Worm (Caenorhabditis elegans) whole organism, early embryonic: Measurements from ENCODE around the gene nas-6.

Source experiments
- ama-1 ChIP-seq: fragments of 150-350 bp; optimal IDR thresholded peaks from 2 replicates; lab custom pipeline; 2014
- flt-1 ChIP-seq: fragments of 200-800 bp; sonication (Bioruptor generic); IDR thresholded peaks from 2 replicates; pipeline ENCODE4 v1.3.6; 2022; ENCODE audit warnings: missing genetic modification characterization, missing compliant biosample characterization
- hmbx-1 ChIP-seq: sonication (generic microtip); optimal IDR thresholded peaks from 2 replicates; lab custom pipeline; 2016; ENCODE audit warnings: mild to moderate bottlenecking, missing genetic modification characterization, missing compliant biosample characterization
- tbx-37 ChIP-seq: fragments of 200-800 bp; sonication (Bioruptor generic); conservative IDR thresholded peaks from 2 replicates; pipeline ENCODE4 v1.3.6; 2022; ENCODE audit warnings: missing genetic modification reagents, missing genetic modification characterization, missing compliant biosample characterization

DNA sequence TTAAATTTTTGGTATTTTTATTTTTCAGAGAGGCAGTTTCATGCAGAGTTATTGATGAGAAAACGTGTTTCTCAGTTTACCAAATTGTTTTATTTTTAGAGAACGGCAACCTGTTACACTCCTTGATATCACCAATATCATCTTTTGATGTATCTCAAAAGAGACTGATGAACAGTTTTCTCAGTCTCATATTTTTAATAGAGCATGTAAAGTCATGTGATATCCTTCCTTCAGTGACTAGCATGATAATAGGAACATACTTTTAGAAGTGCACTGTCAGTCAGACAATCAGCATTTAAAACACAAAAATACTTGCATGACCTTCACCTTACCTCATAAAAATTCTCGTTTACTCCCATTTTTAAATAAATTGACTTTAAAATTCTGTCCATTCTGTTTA lies 48.1 kb downstream of the nas-6 start, which contains the start of gene F11E6.11:
- no peak for TF ChIP-seq ama-1
- TF ChIP-seq flt-1 (GFP tag; lab: Robert Waterston, UW) = no peak
- no peak for TF ChIP-seq tbx-37 (GFP tag; lab: Robert Waterston, UW)
- TF ChIP-seq hmbx-1 (tag; lab: Kevin White, UChicago) = no peak
